Fruit fly (Drosophila melanogaster): ENCODE measurements around the gene axed.

axed gene

DNA sequence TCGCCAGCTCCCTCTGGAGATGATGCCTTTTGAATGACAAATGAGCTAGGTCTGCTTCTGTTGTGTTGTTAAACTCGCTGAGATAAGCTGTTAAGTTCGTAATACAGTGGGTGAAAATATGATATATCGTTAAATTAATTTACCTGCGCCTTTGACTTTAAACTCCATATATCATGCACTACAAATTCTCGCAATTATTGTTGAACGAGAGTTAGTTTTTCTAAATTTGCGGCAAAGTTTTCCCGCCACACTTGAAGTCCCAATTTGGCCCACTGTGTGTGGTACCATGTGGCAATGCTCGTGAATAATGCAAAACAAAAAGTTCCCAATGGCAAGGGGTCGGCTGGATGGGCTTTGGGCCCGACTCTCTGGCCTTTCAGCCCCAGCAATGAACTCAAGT lies 32.4 kb upstream of the axed start (continued):
- TF ChIP-seq sc (optimal IDR thresholded peaks at IDR 0.05) (no peak), sc (GFP tag; optimal IDR thresholded peaks at IDR 0.05) (no peak), gsb (GFP tag; IDR thresholded peaks at IDR 0.05) (peak; percentile 62; the same call in 1 of the 2 replicates), pfk (GFP tag; optimal IDR thresholded peaks at IDR 0.05) (no peak), bcd (GFP tag; optimal IDR thresholded peaks at IDR 0.05) (peak; percentile 57), odd (GFP tag; optimal IDR thresholded peaks at IDR 0.05) (no peak), tgo (GFP tag; IDR thresholded peaks at IDR 0.05) (peak; percentile 73), Atf6 (GFP tag; IDR thresholded peaks at IDR 0.05) (no peak; the same call in 1 of the 2 replicates), tin (GFP tag; optimal IDR thresholded peaks at IDR 0.05) (peak; percentile 51), CG17802 (tag; optimal IDR thresholded peaks at IDR 0.05) (no peak), CG15011 (GFP tag; optimal IDR thresholded peaks at IDR 0.05) (peak; percentile 27), sob (GFP tag; IDR thresholded peaks at IDR 0.05) (peak; percentile 66), CG7987 (GFP tag; optimal IDR thresholded peaks at IDR 0.05) (no peak), Meics (GFP tag; optimal IDR thresholded peaks at IDR 0.05) (peak; percentile 68), hkb (optimal IDR thresholded peaks at IDR 0.05) (no peak), hkb (GFP tag; IDR thresholded peaks at IDR 0.05) (peak; percentile 72; the same call in 1 of the 2 replicates), CG2889 (GFP tag; IDR thresholded peaks at IDR 0.05) (peak; percentile 53; the same call in 1 of the 3 replicates), CG11085 (GFP tag; IDR thresholded peaks at IDR 0.05) (peak; percentile 39; the same call in 1 of the 2 replicates), chm (GFP tag; IDR thresholded peaks at IDR 0.05) (no peak), CG11723 (GFP tag; optimal IDR thresholded peaks at IDR 0.05) (peak; percentile 45), BtbVII (GFP tag; optimal IDR thresholded peaks at IDR 0.05) (peak; percentile 49), CG13123 (GFP tag; optimal IDR thresholded peaks at IDR 0.05) (no peak), ttk (GFP tag; IDR thresholded peaks at IDR 0.05) (peak; percentile 87), Dek (tag; optimal IDR thresholded peaks at IDR 0.05) (no peak), Hmx (GFP tag; optimal IDR thresholded peaks at IDR 0.05) (no peak), zen2 (GFP tag; IDR thresholded peaks at IDR 0.05; ENCODE audit: partially characterized antibody) (no peak), fu2 (GFP tag; optimal IDR thresholded peaks at IDR 0.05) (peak; percentile 32), CG10462 (GFP tag; optimal IDR thresholded peaks at IDR 0.05) (no peak), peb (GFP tag; IDR thresholded peaks at IDR 0.05) (no peak), CG8478 (optimal IDR thresholded peaks at IDR 0.05) (no peak), nau (GFP tag; optimal IDR thresholded peaks at IDR 0.05) (peak; percentile 30), CG2202 (tag; optimal IDR thresholded peaks at IDR 0.05) (no peak), gt (GFP tag; IDR thresholded peaks at IDR 0.05) (no peak), CG12659 (GFP tag; optimal IDR thresholded peaks at IDR 0.05) (peak; percentile 48), seq (GFP tag; IDR thresholded peaks at IDR 0.05) (peak; percentile 65), hbn (GFP tag; IDR thresholded peaks at IDR 0.05; ENCODE audit: partially characterized antibody) (no peak), CG18262 (tag; optimal IDR thresholded peaks at IDR 0.05) (no peak), Ssrp (tag; optimal IDR thresholded peaks at IDR 0.05) (peak; percentile 67), CG11093 (GFP tag; IDR thresholded peaks at IDR 0.05) (peak; percentile 51; the same call in 1 of the 3 replicates), zfh1 (GFP tag; IDR thresholded peaks at IDR 0.05) (peak; percentile 68; the same call in 1 of the 3 replicates), CG13894 (tag; optimal IDR thresholded peaks at IDR 0.05) (peak; percentile 14), Pdp1 (GFP tag; optimal IDR thresholded peaks at IDR 0.05) (no peak), PHDP (tag; optimal IDR thresholded peaks at IDR 0.05) (peak; percentile 65), sqz (GFP tag; optimal IDR thresholded peaks at IDR 0.05) (no peak), Fer2 (tag; optimal IDR thresholded peaks at IDR 0.05) (no peak), CG4404 (GFP tag; IDR thresholded peaks at IDR 0.05) (no peak), CG11456 (GFP tag; IDR thresholded peaks at IDR 0.05) (peak; percentile 45; the same call in 1 of the 3 replicates), Elba2 (GFP tag; optimal IDR thresholded peaks at IDR 0.05) (no peak), CG12104 (GFP tag; optimal IDR thresholded peaks at IDR 0.05) (peak; percentile 7), CG16815 (GFP tag; optimal IDR thresholded peaks at IDR 0.05) (peak; percentile 1), dpn (GFP tag; optimal IDR thresholded peaks at IDR 0.05) (peak; percentile 59 to 61), sisA (GFP tag; IDR thresholded peaks at IDR 0.05) (peak; percentile 62)

Data from whole organism, embryonic.